Worm (Caenorhabditis elegans) whole organism, L4 larva: ENCODE results near the gene krr-1.

ENCODE experiments used
- Y48G9A.11 ChIP-seq: fragments of 200-800 bp; sonication (Bioruptor generic); IDR thresholded peaks from 2 replicates; pipeline ENCODE4 v1.3.6; 2022; ENCODE audit warnings: missing genetic modification reagents, missing genetic modification characterization, missing compliant biosample characterization
- ceh-28 ChIP-seq: fragments of 150-350 bp; optimal IDR thresholded peaks from 2 replicates; lab custom pipeline; 2014; ENCODE audit warnings: missing biosample characterization, missing genetic modification reagents, missing genetic modification characterization
- ceh-82 ChIP-seq: sonication (generic microtip); optimal IDR thresholded peaks from 2 replicates; lab custom pipeline; 2017; ENCODE audit warnings: missing biosample characterization, missing genetic modification characterization
- hif-1 ChIP-seq, 2 experiments: sonication (generic microtip); optimal IDR thresholded peaks; 2 replicates each; lab custom pipeline; 2016 to 2017; ENCODE audit warnings: missing compliant biosample characterization in 2 of 2, missing genetic modification characterization in 2 of 2, missing genetic modification reagents in 2 of 2, missing genotype in 2 of 2, mild to moderate bottlenecking in 1 of 2
- lin-13 ChIP-seq: fragments of 150-350 bp; optimal IDR thresholded peaks from 2 replicates; lab custom pipeline; 2014; ENCODE audit warnings: missing biosample characterization, missing genetic modification reagents, missing genetic modification characterization
- nhr-102 ChIP-seq: sonication (generic microtip); optimal IDR thresholded peaks from 2 replicates; lab custom pipeline; 2016; ENCODE audit warnings: mild to moderate bottlenecking, missing genetic modification characterization, moderate library complexity, missing compliant biosample characterization
- nhr-237 ChIP-seq: sonication (generic microtip); optimal IDR thresholded peaks from 2 replicates; lab custom pipeline; 2017; ENCODE audit warnings: missing biosample characterization, missing genetic modification characterization
- nhr-76 ChIP-seq: fragments of 150-350 bp; optimal IDR thresholded peaks from 2 replicates; lab custom pipeline; 2014; ENCODE audit warnings: missing biosample characterization, missing genetic modification characterization
- php-3 ChIP-seq: fragments of 200-800 bp; sonication (Bioruptor generic); IDR thresholded peaks from 2 replicates; pipeline ENCODE4 v1.3.6; 2022; ENCODE audit warnings: missing genetic modification reagents, missing genetic modification characterization, missing compliant biosample characterization
- rbr-2 ChIP-seq: sonication (generic microtip); optimal IDR thresholded peaks from 2 replicates; lab custom pipeline; 2016; ENCODE audit warnings: missing genotype, missing genetic modification characterization, missing compliant biosample characterization
- snpc-4 ChIP-seq: fragments of 150-350 bp; optimal IDR thresholded peaks from 2 replicates; lab custom pipeline; 2014; ENCODE audit warnings: missing biosample characterization, missing genetic modification characterization
- unc-62 ChIP-seq, 3 experiments: fragments of 150-350 bp in 1 of 3; sonication (generic microtip); optimal IDR thresholded peaks in 2 of 3; peaks in 1 of 3; 1 replicate in 1 of 3; 2 replicates in 2 of 3; lab custom pipeline; 2014 to 2017; ENCODE audit warnings: missing biosample characterization in 3 of 3, missing genetic modification characterization in 3 of 3, missing genetic modification reagents in 3 of 3, missing genotype in 1 of 3
- zfp-3 ChIP-seq: fragments of 200-800 bp; sonication (Bioruptor generic); conservative IDR thresholded peaks from 2 replicates; pipeline ENCODE4 v1.3.6; 2022; ENCODE audit warnings: missing genetic modification reagents, missing genetic modification characterization, missing compliant biosample characterization

DNA sequence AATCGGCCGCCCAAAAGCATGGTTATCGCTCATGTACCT, 5.9 kb downstream of the krr-1 start, which contains the start of gene hpo-9:
- no peak for TF ChIP-seq nhr-237 (tag; lab: Kevin White, UChicago)
- no peak for TF ChIP-seq lin-13 (GFP tag; lab: Kevin White, UChicago)
- TF ChIP-seq hif-1 (tag; optimal IDR thresholded peaks at IDR 0.05; lab: Kevin White, UChicago): no peak
- no peak for TF ChIP-seq snpc-4
- no peak for TF ChIP-seq rbr-2 (tag; lab: Kevin White, UChicago)
- no peak for TF ChIP-seq ceh-28 (tag; lab: Kevin White, UChicago)
- TF ChIP-seq unc-62 (GFP tag; optimal IDR thresholded peaks at IDR 0.05 in 1 of 2; lab: Kevin White, UChicago): no peak
- TF ChIP-seq unc-62 (tag; optimal IDR thresholded peaks at IDR 0.05; lab: Kevin White, UChicago): no peak
- no peak for TF ChIP-seq nhr-76 (tag; lab: Kevin White, UChicago)
- no peak for TF ChIP-seq nhr-102
- TF ChIP-seq zfp-3 (GFP tag; lab: Robert Waterston, UW): no peak
- TF ChIP-seq php-3 (GFP tag; lab: Robert Waterston, UW): no peak
- TF ChIP-seq ceh-82: no peak
- no peak for TF ChIP-seq Y48G9A.11 (GFP tag; lab: Robert Waterston, UW)
